Worm (Caenorhabditis elegans) whole organism, L4 larva: Measurements from ENCODE around the gene F54H12.2.

ENCODE experiments used
- D1046.2 ChIP-seq: fragments of 200-800 bp; sonication (Bioruptor generic); IDR thresholded peaks from 2 replicates; pipeline ENCODE4 v1.3.6; 2022; ENCODE audit warnings: missing genetic modification characterization, missing compliant biosample characterization
- F44E2.7 ChIP-seq: fragments of 200-800 bp; sonication (Bioruptor generic); IDR thresholded peaks from 2 replicates; pipeline ENCODE4 v2.1.2; 2022; ENCODE audit warnings: missing genetic modification characterization, missing compliant biosample characterization
- R02D3.7 ChIP-seq: fragments of 150-350 bp; sonication (generic microtip); optimal IDR thresholded peaks from 3 replicates; lab custom pipeline; 2014; ENCODE audit warnings: missing biosample characterization, missing genetic modification characterization
- ZK337.2 ChIP-seq: fragments of 200-800 bp; sonication (Bioruptor generic); IDR thresholded peaks from 2 replicates; pipeline ENCODE4 v1.3.6; 2022; ENCODE audit warnings: missing genetic modification reagents, missing genetic modification characterization, missing compliant biosample characterization
- ZK546.5 ChIP-seq, 2 experiments: sonication (generic microtip); optimal IDR thresholded peaks; 2 replicates each; lab custom pipeline; 2017; ENCODE audit warnings: missing biosample characterization in 2 of 2, missing genetic modification characterization in 2 of 2
- aha-1 ChIP-seq: fragments of 150-350 bp; peaks from one replicate; lab custom pipeline; 2014; ENCODE audit warnings: missing biosample characterization, missing genetic modification characterization
- arid-1 ChIP-seq: fragments of 200-800 bp; sonication (Bioruptor generic); conservative IDR thresholded peaks from 2 replicates; pipeline ENCODE4 v1.3.6; 2022; ENCODE audit warnings: missing genetic modification reagents, missing genetic modification characterization, missing compliant biosample characterization
- ceh-28 ChIP-seq: fragments of 150-350 bp; optimal IDR thresholded peaks from 2 replicates; lab custom pipeline; 2014; ENCODE audit warnings: missing biosample characterization, missing genetic modification reagents, missing genetic modification characterization
- ceh-32 ChIP-seq: sonication (generic microtip); optimal IDR thresholded peaks from 2 replicates; lab custom pipeline; 2016; ENCODE audit warnings: mild to moderate bottlenecking, missing genetic modification characterization, missing compliant biosample characterization; ENCODE audit not compliant: poor library complexity
- ceh-82 ChIP-seq: sonication (generic microtip); optimal IDR thresholded peaks from 2 replicates; lab custom pipeline; 2017; ENCODE audit warnings: missing biosample characterization, missing genetic modification characterization
- ces-1 ChIP-seq: fragments of 150-350 bp; sonication (generic microtip); optimal IDR thresholded peaks from 4 replicates; lab custom pipeline; 2014; ENCODE audit warnings: missing biosample characterization, missing genetic modification reagents, missing genetic modification characterization
- daf-12 ChIP-seq: fragments of 150-350 bp; optimal IDR thresholded peaks from 2 replicates; lab custom pipeline; 2014; ENCODE audit warnings: missing biosample characterization, missing genetic modification reagents, missing genetic modification characterization
- daf-19 ChIP-seq: fragments of 200-800 bp; sonication (Bioruptor generic); conservative IDR thresholded peaks from 2 replicates; pipeline ENCODE4 v1.3.6; 2022; ENCODE audit warnings: missing genetic modification characterization, missing compliant biosample characterization
- daf-8 ChIP-seq: fragments of 200-800 bp; sonication (Bioruptor generic); IDR thresholded peaks from 2 replicates; pipeline ENCODE4 v1.3.6; 2022; ENCODE audit warnings: missing genetic modification characterization, missing compliant biosample characterization
- dpl-1 ChIP-seq: fragments of 150-350 bp; optimal IDR thresholded peaks from 2 replicates; lab custom pipeline; 2014; ENCODE audit warnings: missing biosample characterization, missing genetic modification reagents, missing genetic modification characterization
- egl-27 ChIP-seq: sonication (generic microtip); optimal IDR thresholded peaks from 3 replicates; lab custom pipeline; 2017; ENCODE audit warnings: missing biosample characterization, missing genetic modification reagents, missing genetic modification characterization
- egl-43 ChIP-seq: fragments of 200-800 bp; sonication (Bioruptor generic); IDR thresholded peaks from 2 replicates; pipeline ENCODE4 v1.3.6; 2022; ENCODE audit warnings: missing genetic modification reagents, missing genetic modification characterization, missing compliant biosample characterization
- hlh-11 ChIP-seq: fragments of 200-800 bp; sonication (Bioruptor generic); optimal IDR thresholded peaks from 2 replicates; lab custom pipeline; 2018; ENCODE audit warnings: mild to moderate bottlenecking, missing genetic modification characterization, missing compliant biosample characterization
- hlh-30 ChIP-seq: sonication (generic microtip); optimal IDR thresholded peaks from 2 replicates; lab custom pipeline; 2017; ENCODE audit warnings: antibody characterized with exemption, mild to moderate bottlenecking, missing genetic modification characterization, missing compliant biosample characterization; ENCODE audit not compliant: insufficient read depth
- lin-15B ChIP-seq: fragments of 150-350 bp; sonication (generic microtip); optimal IDR thresholded peaks from 3 replicates; lab custom pipeline; 2014; ENCODE audit warnings: missing biosample characterization, missing genetic modification characterization
- lin-29 ChIP-seq: fragments of 200-800 bp; sonication (Bioruptor generic); IDR thresholded peaks from 2 replicates; pipeline ENCODE4 v1.3.6; 2022; ENCODE audit warnings: missing genetic modification reagents, missing genetic modification characterization, missing compliant biosample characterization
- lin-39 ChIP-seq: fragments of 150-350 bp; optimal IDR thresholded peaks from 2 replicates; lab custom pipeline; 2014; ENCODE audit warnings: missing biosample characterization, missing genetic modification reagents, missing genetic modification characterization
- mdl-1 ChIP-seq, 2 experiments: fragments of 150-350 bp in 1 of 2; sonication (generic microtip) in 1 of 2; optimal IDR thresholded peaks; 2 replicates each; lab custom pipeline; 2014 to 2017; ENCODE audit warnings: missing biosample characterization in 2 of 2, missing genetic modification characterization in 2 of 2
- mep-1 ChIP-seq: fragments of 150-350 bp; sonication (generic microtip); optimal IDR thresholded peaks from 3 replicates; lab custom pipeline; 2014; ENCODE audit warnings: missing biosample characterization, missing genetic modification characterization
- mxl-2 ChIP-seq: fragments of 200-800 bp; sonication (Bioruptor generic); conservative IDR thresholded peaks from 2 replicates; pipeline ENCODE4 v1.3.6; 2022; ENCODE audit warnings: missing genetic modification reagents, missing genetic modification characterization, missing compliant biosample characterization
- nhr-102 ChIP-seq: sonication (generic microtip); optimal IDR thresholded peaks from 2 replicates; lab custom pipeline; 2016; ENCODE audit warnings: mild to moderate bottlenecking, missing genetic modification characterization, moderate library complexity, missing compliant biosample characterization
- nhr-111 ChIP-seq: fragments of 200-800 bp; sonication (Bioruptor generic); optimal IDR thresholded peaks from 2 replicates; lab custom pipeline; 2018; ENCODE audit warnings: mild to moderate bottlenecking, missing genetic modification characterization, missing compliant biosample characterization
- nhr-237 ChIP-seq: sonication (generic microtip); optimal IDR thresholded peaks from 2 replicates; lab custom pipeline; 2017; ENCODE audit warnings: missing biosample characterization, missing genetic modification characterization
- nhr-25 ChIP-seq: sonication (generic microtip); optimal IDR thresholded peaks from 2 replicates; lab custom pipeline; 2017; ENCODE audit warnings: missing genetic modification characterization, mild to moderate bottlenecking, missing compliant biosample characterization, antibody characterized with exemption, moderate library complexity, borderline replicate concordance; ENCODE audit not compliant: insufficient read depth
- nhr-41 ChIP-seq: fragments of 200-800 bp; sonication (Bioruptor generic); IDR thresholded peaks from 2 replicates; pipeline ENCODE4 v1.3.6; 2022; ENCODE audit warnings: missing genetic modification reagents, missing genetic modification characterization, missing compliant biosample characterization
- nhr-42 ChIP-seq: fragments of 200-800 bp; sonication (Bioruptor generic); IDR thresholded peaks from 2 replicates; pipeline ENCODE4 v1.3.6; 2022; ENCODE audit warnings: missing genetic modification characterization, missing compliant biosample characterization
- nhr-77 ChIP-seq: fragments of 150-350 bp; optimal IDR thresholded peaks from 2 replicates; lab custom pipeline; 2014; ENCODE audit warnings: missing biosample characterization, missing genetic modification characterization
- pha-4 ChIP-seq, 2 experiments: fragments of 150-350 bp in 1 of 2; fragments of 200-800 bp in 1 of 2; sonication (Bioruptor generic) in 1 of 2; IDR thresholded peaks in 1 of 2; optimal IDR thresholded peaks in 1 of 2; 2 replicates each; pipeline versions ENCODE4 v1.3.6 to Lab custom; 2014 to 2022; ENCODE audit warnings: missing genetic modification characterization in 2 of 2, missing genetic modification reagents in 2 of 2, missing biosample characterization in 1 of 2, missing compliant biosample characterization in 1 of 2
- pqm-1 ChIP-seq: sonication (generic microtip); optimal IDR thresholded peaks from 2 replicates; lab custom pipeline; 2017; ENCODE audit warnings: missing biosample characterization, missing genetic modification characterization
- rbr-2 ChIP-seq: sonication (generic microtip); optimal IDR thresholded peaks from 2 replicates; lab custom pipeline; 2016; ENCODE audit warnings: missing genotype, missing genetic modification characterization, missing compliant biosample characterization
- saeg-2 ChIP-seq: fragments of 200-800 bp; sonication (Bioruptor generic); IDR thresholded peaks from 2 replicates; pipeline ENCODE4 v1.3.6; 2022; ENCODE audit warnings: missing genetic modification reagents, missing genetic modification characterization, missing compliant biosample characterization
- set-16 ChIP-seq: fragments of 200-800 bp; sonication (Bioruptor generic); IDR thresholded peaks from 2 replicates; pipeline ENCODE4 v1.3.6; 2022; ENCODE audit warnings: missing genetic modification reagents, missing genetic modification characterization, missing compliant biosample characterization
- skn-1 ChIP-seq: fragments of 150-350 bp; optimal IDR thresholded peaks from 2 replicates; lab custom pipeline; 2014; ENCODE audit warnings: missing biosample characterization, missing genetic modification characterization
- snpc-1.2 ChIP-seq: fragments of 200-800 bp; sonication (Bioruptor generic); IDR thresholded peaks from 2 replicates; pipeline ENCODE4 v1.3.6; 2022; ENCODE audit warnings: missing genetic modification reagents, missing genetic modification characterization, missing compliant biosample characterization
- tag-97 ChIP-seq: fragments of 200-800 bp; sonication (Bioruptor generic); IDR thresholded peaks from 2 replicates; pipeline ENCODE4 v1.3.6; 2022; ENCODE audit warnings: missing genetic modification characterization, missing compliant biosample characterization
- unc-62 ChIP-seq, 3 experiments: fragments of 150-350 bp in 1 of 3; sonication (generic microtip); optimal IDR thresholded peaks in 2 of 3; peaks in 1 of 3; 1 replicate in 1 of 3; 2 replicates in 2 of 3; lab custom pipeline; 2014 to 2017; ENCODE audit warnings: missing biosample characterization in 3 of 3, missing genetic modification characterization in 3 of 3, missing genetic modification reagents in 3 of 3, missing genotype in 1 of 3
- zfp-3 ChIP-seq: fragments of 200-800 bp; sonication (Bioruptor generic); conservative IDR thresholded peaks from 2 replicates; pipeline ENCODE4 v1.3.6; 2022; ENCODE audit warnings: missing genetic modification reagents, missing genetic modification characterization, missing compliant biosample characterization
- zip-2 ChIP-seq: fragments of 150-350 bp; optimal IDR thresholded peaks from 2 replicates; lab custom pipeline; 2014; ENCODE audit warnings: missing biosample characterization, missing genetic modification characterization

F54H12.2 gene

ce11 chrIII:7979659-7980058 lies 15.3 kb downstream of the F54H12.2 start, which contains the start of gene clp-1:
clp-1 (plus strand) TSS chrIII:7979959.
- TF ChIP-seq egl-43 (GFP tag; lab: Robert Waterston, UW) (0 out of 2 replicates have a peak, but pooled peaks have one; percentile 16), arid-1 (GFP tag; lab: Robert Waterston, UW) (no peak)

ce11 chrIII:7981233-7981632 lies 16.9 kb downstream of the F54H12.2 start:
- TF ChIP-seq daf-8 (GFP tag; lab: Robert Waterston, UW) (no peak), zip-2 (tag; lab: Kevin White, UChicago) (no peak), ceh-82 (tag; lab: Kevin White, UChicago) (no peak), lin-29 (no peak), pqm-1 (tag; lab: Kevin White, UChicago) (no peak), dpl-1 (no peak), set-16 (GFP tag; lab: Robert Waterston, UW) (peak; percentile 66)
- TF ChIP-seq, all 104 proteins: peak for 1

- TF ChIP-seq mxl-2: no peak
- no peak for TF ChIP-seq rbr-2 (tag; lab: Kevin White, UChicago)
- no peak for TF ChIP-seq nhr-42 (GFP tag; lab: Robert Waterston, UW)
- TF ChIP-seq nhr-25 (tag; lab: Kevin White, UChicago): no peak
- no peak for TF ChIP-seq egl-27 (tag; lab: Kevin White, UChicago)
- no peak for TF ChIP-seq daf-12 (tag; lab: Kevin White, UChicago)
- TF ChIP-seq mep-1 (tag; lab: Kevin White, UChicago): no peak
- TF ChIP-seq nhr-111 (GFP tag; lab: Kevin White, UChicago): no peak
- TF ChIP-seq nhr-77 (tag; lab: Kevin White, UChicago): no peak
- TF ChIP-seq ceh-32 (tag; lab: Kevin White, UChicago): no peak
- TF ChIP-seq aha-1 (tag; lab: Kevin White, UChicago): peak; percentile 11
- no peak for TF ChIP-seq tag-97 (GFP tag; lab: Robert Waterston, UW)
- no peak for TF ChIP-seq skn-1 (tag; lab: Kevin White, UChicago)
- TF ChIP-seq set-16 (GFP tag; lab: Robert Waterston, UW): peak; percentile 64
- TF ChIP-seq D1046.2 (GFP tag; lab: Robert Waterston, UW): peak; percentile 57; the same call in 1 of the 2 replicates
- TF ChIP-seq hlh-30 (tag; lab: Kevin White, UChicago): no peak
- TF ChIP-seq saeg-2: no peak
- TF ChIP-seq hlh-11 (tag; lab: Kevin White, UChicago): no peak
- TF ChIP-seq snpc-1.2 (GFP tag; lab: Robert Waterston, UW): 0 out of 2 replicates have a peak, but pooled peaks have one; percentile 8
- no peak for TF ChIP-seq unc-62 (GFP tag; optimal IDR thresholded peaks at IDR 0.05 in 1 of 2; lab: Kevin White, UChicago)
- TF ChIP-seq unc-62 (tag; optimal IDR thresholded peaks at IDR 0.05; lab: Kevin White, UChicago): no peak
Measured at ce11 chrIII:7981938-7982337, 17.6 kb downstream of the F54H12.2 start.

ce11 chrIII:7986585-7987171 lies 22.3 kb downstream of the F54H12.2 start, which contains the start of gene hrpk-2:
hrpk-2 (plus strand) TSS chrIII:7987121.
- TF ChIP-seq R02D3.7 (tag; lab: Kevin White, UChicago) (no peak), nhr-237 (tag; lab: Kevin White, UChicago) (no peak), mxl-2 (no peak), ZK546.5 (tag; optimal IDR thresholded peaks at IDR 0.05; lab: Kevin White, UChicago) (no peak), egl-43 (GFP tag; lab: Robert Waterston, UW) (no peak), unc-62 (GFP tag; optimal IDR thresholded peaks at IDR 0.05 in 1 of 2; lab: Kevin White, UChicago) (no peak), unc-62 (tag; optimal IDR thresholded peaks at IDR 0.05; lab: Kevin White, UChicago) (no peak), zfp-3 (GFP tag; lab: Robert Waterston, UW) (no peak), mep-1 (tag; lab: Kevin White, UChicago) (no peak), F44E2.7 (no peak), mdl-1 (tag; optimal IDR thresholded peaks at IDR 0.05; lab: Kevin White, UChicago) (no peak), ceh-82 (tag; lab: Kevin White, UChicago) (no peak), ZK337.2 (GFP tag; lab: Robert Waterston, UW) (no peak), lin-15B (tag; lab: Kevin White, UChicago) (no peak), ceh-28 (no peak), pha-4 (GFP tag; IDR thresholded peaks at IDR 0.05; lab: Robert Waterston, UW) (no peak), pha-4 (tag; optimal IDR thresholded peaks at IDR 0.05; lab: Kevin White, UChicago) (no peak), daf-19 (no peak), lin-39 (no peak), nhr-41 (GFP tag; lab: Robert Waterston, UW) (no peak), ces-1 (GFP tag; lab: Kevin White, UChicago) (no peak), nhr-102 (tag; lab: Kevin White, UChicago) (no peak)
